Fruit fly (Drosophila melanogaster): ENCODE data around the gene Ubc87F.

Ubc87F gene

DNA sequence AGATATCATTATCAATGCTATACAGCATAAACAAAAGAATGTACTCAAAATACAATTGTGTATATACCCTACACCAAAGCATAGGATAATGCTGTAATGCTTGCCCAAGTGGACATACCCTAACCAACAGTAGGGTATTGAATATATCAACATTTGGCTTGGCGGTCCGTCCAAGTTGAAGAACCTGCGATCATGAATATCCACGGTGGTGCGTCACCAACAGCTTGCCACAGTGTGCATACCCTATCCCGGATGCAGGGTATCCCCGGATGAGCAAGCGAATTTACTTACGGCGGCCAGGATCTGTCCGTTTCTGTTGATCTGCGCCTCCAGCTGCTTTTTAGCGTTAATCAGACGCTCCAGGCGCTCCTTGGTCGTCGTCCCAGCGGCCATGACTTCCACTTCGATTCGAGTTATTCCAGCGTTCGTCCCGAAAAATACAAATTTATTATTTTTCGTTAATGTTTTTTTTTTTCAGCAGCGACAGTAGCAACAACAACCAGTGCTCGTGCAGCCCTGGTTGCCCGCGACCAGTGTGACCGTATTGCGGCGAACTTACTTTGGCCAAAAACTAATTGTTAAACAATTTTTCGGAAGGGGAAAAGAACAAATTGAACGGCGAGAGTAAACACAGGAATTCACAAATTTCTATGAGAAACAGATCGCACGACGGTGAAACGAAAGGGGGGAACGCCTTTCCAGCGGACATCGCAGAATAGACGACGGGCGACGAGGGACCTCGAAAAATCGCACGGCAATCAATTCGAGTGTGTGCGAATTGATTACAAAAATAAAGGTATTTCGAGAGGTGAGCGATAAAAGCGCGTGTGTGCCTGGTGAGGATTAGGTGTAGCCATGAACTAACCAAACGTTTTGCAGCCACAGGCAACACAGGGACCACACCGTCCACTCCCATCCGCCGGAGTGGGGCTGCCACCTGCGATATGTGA lies 41.6 kb downstream of the Ubc87F start, which contains the start of the genes Lkb1 and CG9588 (continued):
- TF ChIP-seq D (optimal IDR thresholded peaks at IDR 0.05) (no peak), D (GFP tag; optimal IDR thresholded peaks at IDR 0.05) (peak; percentile 54), tup (GFP tag; optimal IDR thresholded peaks at IDR 0.05) (peak; percentile 3), Fer3 (tag; optimal IDR thresholded peaks at IDR 0.05) (peak; percentile 45), CG6854 (GFP tag; optimal IDR thresholded peaks at IDR 0.05) (no peak), jumu (GFP tag; optimal IDR thresholded peaks at IDR 0.05) (peak; percentile 52), Lpt (GFP tag; optimal IDR thresholded peaks at IDR 0.05) (no peak), dati (GFP tag; IDR thresholded peaks at IDR 0.05) (peak; percentile 20; the same call in 1 of the 2 replicates), CG30431 (GFP tag; optimal IDR thresholded peaks at IDR 0.05) (peak; percentile 51), ab (GFP tag; optimal IDR thresholded peaks at IDR 0.05) (no peak), tap (tag; optimal IDR thresholded peaks at IDR 0.05) (no peak), Meics (GFP tag; optimal IDR thresholded peaks at IDR 0.05) (peak; percentile 41), insv (GFP tag; optimal IDR thresholded peaks at IDR 0.05) (no peak), pan (optimal IDR thresholded peaks at IDR 0.05) (no peak), pan (GFP tag; optimal IDR thresholded peaks at IDR 0.05 in 1 of 2, IDR thresholded peaks at IDR 0.05 in 1 of 2) (peak in 1 of 2 experiments; percentile 86), scrt (GFP tag; optimal IDR thresholded peaks at IDR 0.05) (no peak), CG31388 (GFP tag; optimal IDR thresholded peaks at IDR 0.05) (no peak), CG14441 (GFP tag; IDR thresholded peaks at IDR 0.05) (peak; percentile 83), gsb-n (tag; optimal IDR thresholded peaks at IDR 0.05) (no peak), CG16863 (GFP tag; optimal IDR thresholded peaks at IDR 0.05) (peak; percentile 62), ham (GFP tag; IDR thresholded peaks at IDR 0.05) (0 out of 2 replicates have a peak, but pooled peaks have one; percentile 56), HLH4C (GFP tag; IDR thresholded peaks at IDR 0.05; ENCODE audit: partially characterized antibody) (no peak), nmo (GFP tag; optimal IDR thresholded peaks at IDR 0.05) (peak; percentile 43), CG12299 (tag; optimal IDR thresholded peaks at IDR 0.05) (peak; percentile 9), CG32772 (GFP tag; IDR thresholded peaks at IDR 0.05) (peak; percentile 66), CG1603 (tag; optimal IDR thresholded peaks at IDR 0.05) (peak; percentile 63), CG4328 (GFP tag; optimal IDR thresholded peaks at IDR 0.05) (no peak), CG10979 (tag; optimal IDR thresholded peaks at IDR 0.05) (peak; percentile 16), D19A (tag; optimal IDR thresholded peaks at IDR 0.05) (peak; percentile 71), CG4282 (GFP tag; optimal IDR thresholded peaks at IDR 0.05) (no peak), CG6689 (GFP tag; IDR thresholded peaks at IDR 0.05) (peak; percentile 81), HLH54F (GFP tag; optimal IDR thresholded peaks at IDR 0.05) (peak; percentile 68), Adf1 (GFP tag; IDR thresholded peaks at IDR 0.05) (no peak), CG5953 (GFP tag; IDR thresholded peaks at IDR 0.05) (peak; percentile 77), CG18599 (GFP tag; optimal IDR thresholded peaks at IDR 0.05) (peak; percentile 53), her (GFP tag; optimal IDR thresholded peaks at IDR 0.05) (no peak), Nf-YA (GFP tag; IDR thresholded peaks at IDR 0.05) (peak; percentile 69; the same call in 1 of the 2 replicates), ERR (GFP tag; optimal IDR thresholded peaks at IDR 0.05) (peak; percentile 17), emc (GFP tag; optimal IDR thresholded peaks at IDR 0.05) (peak; percentile 45), usp (GFP tag; optimal IDR thresholded peaks at IDR 0.05) (no peak), Hr3 (GFP tag; optimal IDR thresholded peaks at IDR 0.05) (no peak), h (optimal IDR thresholded peaks at IDR 0.05) (no peak), CG7745 (tag; optimal IDR thresholded peaks at IDR 0.05) (no peak), dm (GFP tag; optimal IDR thresholded peaks at IDR 0.05) (peak; percentile 13), Rfx (GFP tag; IDR thresholded peaks at IDR 0.05) (peak; percentile 85), ATbp (GFP tag; optimal IDR thresholded peaks at IDR 0.05) (no peak), Med (GFP tag) (peak; percentile 93), pnt (GFP tag; optimal IDR thresholded peaks at IDR 0.05) (peak; percentile 42), CG6272 (GFP tag; IDR thresholded peaks at IDR 0.05) (peak; percentile 41; the same call in 1 of the 2 replicates), CG9876 (GFP tag; optimal IDR thresholded peaks at IDR 0.05) (no peak)

Measured in whole organism, embryonic.